Fruit fly (Drosophila melanogaster) whole organism, pupa: ENCODE data around the gene Tim17a2.
A peak's percentile ranks its signal among the peaks of the same experiment; 100 is the strongest.

Source experiments
- CG10348 ChIP-seq: fragments of 200-800 bp; sonication (Bioruptor generic); IDR thresholded peaks from 2 replicates; pipeline ENCODE4 v1.3.6; 2022; ENCODE audit warnings: missing biosample characterization, missing genetic modification characterization
- CG12605 ChIP-seq: fragments of 200-800 bp; sonication (Bioruptor generic); IDR thresholded peaks from 2 replicates; pipeline ENCODE4 v1.3.6; 2022; ENCODE audit warnings: missing biosample characterization, missing genetic modification characterization
- CG13204 ChIP-seq: fragments of 200-800 bp; sonication (Bioruptor generic); optimal IDR thresholded peaks from 2 replicates; lab custom pipeline; 2018; ENCODE audit warnings: missing biosample characterization, mild to moderate bottlenecking, missing genetic modification characterization, moderate library complexity
- CG14655 ChIP-seq: fragments of 200-800 bp; sonication (Bioruptor generic); optimal IDR thresholded peaks from 3 replicates; lab custom pipeline; 2017; ENCODE audit warnings: mild to moderate bottlenecking, missing biosample characterization, missing genetic modification reagents, missing genetic modification characterization
- CG15710 ChIP-seq: fragments of 200-800 bp; sonication (Bioruptor generic); optimal IDR thresholded peaks from 2 replicates; lab custom pipeline; 2018; ENCODE audit warnings: missing biosample characterization, mild to moderate bottlenecking, missing genetic modification characterization, moderate library complexity
- CG17806 ChIP-seq: fragments of 200-800 bp; sonication (Bioruptor generic); optimal IDR thresholded peaks from 2 replicates; lab custom pipeline; 2018; ENCODE audit warnings: missing biosample characterization, mild to moderate bottlenecking, missing genetic modification characterization, moderate library complexity
- CG32121 ChIP-seq: fragments of 200-800 bp; sonication (Bioruptor generic); IDR thresholded peaks from 2 replicates; pipeline ENCODE4 v1.3.6; 2022; ENCODE audit warnings: missing biosample characterization, missing genetic modification characterization
- CG34367 ChIP-seq: fragments of 200-800 bp; sonication (Bioruptor generic); optimal IDR thresholded peaks from 2 replicates; lab custom pipeline; 2018; ENCODE audit warnings: missing biosample characterization, mild to moderate bottlenecking, missing genetic modification characterization
- CG4496 ChIP-seq: fragments of 200-800 bp; sonication (Bioruptor generic); IDR thresholded peaks from 3 replicates; pipeline ENCODE4 v1.3.6; 2022; ENCODE audit warnings: missing biosample characterization, missing genetic modification characterization
- CG8159 ChIP-seq: fragments of 200-800 bp; sonication (Bioruptor generic); optimal IDR thresholded peaks from 3 replicates; lab custom pipeline; 2018; ENCODE audit warnings: missing biosample characterization, mild to moderate bottlenecking, missing genetic modification characterization, moderate library complexity
- CG8301 ChIP-seq: fragments of 200-800 bp; sonication (Bioruptor generic); optimal IDR thresholded peaks from 2 replicates; lab custom pipeline; 2018; ENCODE audit warnings: missing biosample characterization, mild to moderate bottlenecking, missing genetic modification characterization
- CG9948 ChIP-seq: fragments of 200-800 bp; sonication (Bioruptor generic); optimal IDR thresholded peaks from 2 replicates; lab custom pipeline; 2018; ENCODE audit warnings: missing biosample characterization, mild to moderate bottlenecking, missing genetic modification characterization, moderate library complexity
- D1 ChIP-seq: fragments of 200-800 bp; sonication (Bioruptor generic); optimal IDR thresholded peaks from 2 replicates; lab custom pipeline; 2018; ENCODE audit warnings: missing biosample characterization, mild to moderate bottlenecking, missing genetic modification characterization, moderate library complexity
- EcR ChIP-seq: fragments of 200-800 bp; sonication (Bioruptor generic); optimal IDR thresholded peaks from 3 replicates; lab custom pipeline; 2019; ENCODE audit warnings: missing biosample characterization, missing genetic modification characterization, mild to moderate bottlenecking, moderate library complexity, missing genetic modification reagents
- Ets98B ChIP-seq: fragments of 200-800 bp; sonication (Bioruptor generic); IDR thresholded peaks from 2 replicates; pipeline ENCODE4 v1.3.6; 2022; ENCODE audit warnings: missing biosample characterization, missing genetic modification characterization
- Pif1A ChIP-seq: fragments of 200-800 bp; sonication (Bioruptor generic); optimal IDR thresholded peaks from 3 replicates; lab custom pipeline; 2016; ENCODE audit warnings: missing biosample characterization, missing genetic modification characterization
- Pif1B ChIP-seq: fragments of 200-800 bp; sonication (Bioruptor generic); optimal IDR thresholded peaks from 3 replicates; lab custom pipeline; 2016; ENCODE audit warnings: missing biosample characterization, missing genetic modification characterization
- Snoo ChIP-seq: fragments of 200-800 bp; sonication (Bioruptor generic); optimal IDR thresholded peaks from 3 replicates; lab custom pipeline; 2017; ENCODE audit warnings: missing biosample characterization, mild to moderate bottlenecking, missing genetic modification characterization, inconsistent platforms
- fd96Ca ChIP-seq: fragments of 200-800 bp; sonication (Bioruptor generic); IDR thresholded peaks from 3 replicates; pipeline ENCODE4 v1.3.6; 2022; ENCODE audit warnings: missing biosample characterization, missing genetic modification characterization
- gl ChIP-seq: fragments of 200-800 bp; sonication (Bioruptor generic); optimal IDR thresholded peaks from 2 replicates; lab custom pipeline; 2018; ENCODE audit warnings: missing biosample characterization, mild to moderate bottlenecking, missing genetic modification characterization
- rn ChIP-seq: fragments of 200-800 bp; sonication (Bioruptor generic); IDR thresholded peaks from 2 replicates; pipeline ENCODE4 v1.3.6; 2022; ENCODE audit warnings: missing biosample characterization, missing genetic modification characterization

The Tim17a2 gene

dm6 chr3R:5223839-5224238 lies 38.7 kb downstream of the Tim17a2 start, which contains the start of gene CG14664:
Gene CG14664 (plus strand): TSS chr3R:5224139.
- no peak for TF ChIP-seq CG15710 (tag; lab: Kevin White, UChicago)
- TF ChIP-seq Ets98B (GFP tag; lab: Robert Waterston, UW): no peak
- TF ChIP-seq CG4496 (GFP tag; lab: Robert Waterston, UW): no peak
- peak; percentile 26; the same call in 1 of the 3 replicates for TF ChIP-seq fd96Ca
- no peak for TF ChIP-seq CG10348 (GFP tag; lab: Robert Waterston, UW)
- TF ChIP-seq, all 21 proteins: peak for 1

- TF ChIP-seq CG17806 (tag; lab: Kevin White, UChicago) (peak; percentile 6), Pif1B (GFP tag; lab: Kevin White, UChicago) (no peak), gl (tag; lab: Kevin White, UChicago) (peak; percentile 60), CG13204 (GFP tag; lab: Kevin White, UChicago) (no peak), D1 (tag; lab: Kevin White, UChicago) (no peak), fd96Ca (no peak), CG10348 (GFP tag; lab: Robert Waterston, UW) (no peak), Snoo (tag; lab: Kevin White, UChicago) (peak; percentile 51), CG14655 (GFP tag; lab: Kevin White, UChicago) (no peak), Pif1A (no peak), Ets98B (GFP tag; lab: Robert Waterston, UW) (peak; percentile 57), CG9948 (tag; lab: Kevin White, UChicago) (no peak), CG15710 (tag; lab: Kevin White, UChicago) (peak; percentile 34), CG32121 (GFP tag; lab: Robert Waterston, UW) (no peak), CG4496 (GFP tag; lab: Robert Waterston, UW) (peak; percentile 71), CG34367 (tag; lab: Kevin White, UChicago) (peak; percentile 25), CG12605 (GFP tag; lab: Robert Waterston, UW) (peak; percentile 35; the same call in 1 of the 2 replicates), rn (GFP tag; lab: Robert Waterston, UW) (no peak), CG8159 (tag; lab: Kevin White, UChicago) (no peak), EcR (GFP tag; lab: Kevin White, UChicago) (peak; percentile 11)
These were observed 39.4 kb downstream of the Tim17a2 start, which contains the start of gene CG2604 for dm6 chr3R:5223135-5223534. Gene CG2604 (minus strand): TSS chr3R:5223365.

- TF ChIP-seq fd96Ca (no peak), CG8301 (tag; lab: Kevin White, UChicago) (no peak), CG9948 (tag; lab: Kevin White, UChicago) (no peak), gl (tag; lab: Kevin White, UChicago) (no peak), CG14655 (GFP tag; lab: Kevin White, UChicago) (no peak)
These were observed 43.0 kb downstream of the Tim17a2 start, which contains the start of the genes Prosbeta2R2 and CG1116 for dm6 chr3R:5219466-5219865. Gene Prosbeta2R2 (minus strand): TSS chr3R:5219528. Gene CG1116 (plus strand): TSS chr3R:5219657.

- peak; percentile 48; the same call in 1 of the 2 replicates for TF ChIP-seq Ets98B (GFP tag; lab: Robert Waterston, UW)
- TF ChIP-seq CG10348 (GFP tag; lab: Robert Waterston, UW): no peak
- TF ChIP-seq D1 (tag; lab: Kevin White, UChicago): no peak
- no peak for TF ChIP-seq CG8301 (tag; lab: Kevin White, UChicago)
- no peak for TF ChIP-seq CG13204 (GFP tag; lab: Kevin White, UChicago)
- peak; percentile 8 for TF ChIP-seq Snoo (tag; lab: Kevin White, UChicago)
- TF ChIP-seq CG15710 (tag; lab: Kevin White, UChicago): no peak
- no peak for TF ChIP-seq CG4496 (GFP tag; lab: Robert Waterston, UW)
- TF ChIP-seq Pif1A: no peak
- TF ChIP-seq fd96Ca: 0 out of 3 replicates have a peak, but pooled peaks have one; percentile 22
- no peak for TF ChIP-seq CG34367 (tag; lab: Kevin White, UChicago)
- TF ChIP-seq CG12605 (GFP tag; lab: Robert Waterston, UW): peak; percentile 46; the same call in 1 of the 2 replicates
These were observed 45.2 kb downstream of the Tim17a2 start, which contains the start of gene cno for dm6 chr3R:5217278-5217714. Gene cno (minus strand): TSS chr3R:5217456.

- TF ChIP-seq D1 (tag; lab: Kevin White, UChicago) (no peak), EcR (GFP tag; lab: Kevin White, UChicago) (peak; percentile 60), CG15710 (tag; lab: Kevin White, UChicago) (no peak), CG9948 (tag; lab: Kevin White, UChicago) (no peak), CG10348 (GFP tag; lab: Robert Waterston, UW) (no peak), CG32121 (GFP tag; lab: Robert Waterston, UW) (no peak), fd96Ca (no peak)
These were observed 46.2 kb downstream of the Tim17a2 start for dm6 chr3R:5216308-5216765.
